Fruit fly (Drosophila melanogaster) whole organism, adult: ENCODE results near the gene Tk.

Experiments
- CG11617 ChIP-seq: fragments of 200-800 bp; sonication (Bioruptor generic); optimal IDR thresholded peaks from 2 replicates; lab custom pipeline; 2017; ENCODE audit warnings: mild to moderate bottlenecking, missing biosample characterization, missing genetic modification reagents, missing genetic modification characterization
- CG33017 ChIP-seq: fragments of 200-800 bp; sonication (Bioruptor generic); optimal IDR thresholded peaks from 2 replicates; lab custom pipeline; 2018; ENCODE audit warnings: missing biosample characterization, mild to moderate bottlenecking, missing genetic modification characterization, moderate library complexity
- CG5204 ChIP-seq: fragments of 200-800 bp; sonication (Bioruptor generic); optimal IDR thresholded peaks from 2 replicates; lab custom pipeline; 2016; ENCODE audit warnings: missing biosample characterization, missing genetic modification characterization
- CG7101 ChIP-seq: fragments of 200-800 bp; sonication (Bioruptor generic); optimal IDR thresholded peaks from 2 replicates; lab custom pipeline; 2018; ENCODE audit warnings: missing biosample characterization, mild to moderate bottlenecking, missing genetic modification characterization, moderate library complexity
- Crg-1 ChIP-seq: fragments of 200-800 bp; sonication (Bioruptor generic); optimal IDR thresholded peaks from 2 replicates; lab custom pipeline; 2016; ENCODE audit warnings: missing biosample characterization, missing genetic modification characterization
- Hr96 ChIP-seq: fragments of 200-800 bp; sonication (Bioruptor generic); optimal IDR thresholded peaks from 2 replicates; lab custom pipeline; 2016; ENCODE audit warnings: missing biosample characterization, missing genetic modification characterization
- Mnt ChIP-seq: fragments of 200-800 bp; sonication (Bioruptor generic); optimal IDR thresholded peaks from 2 replicates; lab custom pipeline; 2016; ENCODE audit warnings: missing biosample characterization, mild to moderate bottlenecking, missing genetic modification characterization
- bab1 ChIP-seq: fragments of 200-800 bp; sonication (Bioruptor generic); optimal IDR thresholded peaks from 3 replicates; lab custom pipeline; 2019; ENCODE audit warnings: missing biosample characterization, mild to moderate bottlenecking, missing genetic modification characterization, moderate library complexity
- cnc ChIP-seq, 2 experiments: fragments of >200 bp; optimal IDR thresholded peaks; 2 replicates each; lab custom pipeline; 2017
- kay ChIP-seq: fragments of 200-800 bp; sonication (Bioruptor generic); peaks from one replicate; lab custom pipeline; 2016; ENCODE audit warnings: missing biosample characterization, missing genetic modification characterization, borderline replicate concordance
- ovo ChIP-seq: fragments of 200-800 bp; sonication (Bioruptor generic); optimal IDR thresholded peaks from 2 replicates; lab custom pipeline; 2016; ENCODE audit warnings: missing biosample characterization, missing genetic modification characterization
- toe ChIP-seq: fragments of 200-800 bp; sonication (Bioruptor generic); optimal IDR thresholded peaks from 2 replicates; lab custom pipeline; 2016; ENCODE audit warnings: missing biosample characterization, missing genetic modification characterization

dm6 chr3R:11984441-11984840 lies 20.8 kb downstream of the Tk start, which contains the start of gene CG3397:
- TF ChIP-seq CG11617 (no peak), toe (no peak), CG33017 (tag; lab: Kevin White, UChicago) (no peak), bab1 (no peak), CG5204 (GFP tag; lab: Kevin White, UChicago) (no peak), Mnt (GFP tag; lab: Kevin White, UChicago) (no peak), kay (GFP tag; lab: Kevin White, UChicago) (no peak), CG7101 (tag; lab: Kevin White, UChicago) (no peak), cnc (optimal IDR thresholded peaks at IDR 0.05; lab: Kevin White, UChicago) (no peak), ovo (GFP tag; lab: Kevin White, UChicago) (no peak), Crg-1 (no peak), Hr96 (GFP tag; lab: Kevin White, UChicago) (no peak)
